Worm (Caenorhabditis elegans) whole organism, L1 larva: Measurements from ENCODE around the gene C26B2.8.

Experiments used
- F16B12.6 ChIP-seq: fragments of 150-350 bp; optimal IDR thresholded peaks from 2 replicates; lab custom pipeline; 2014; ENCODE audit warnings: missing biosample characterization, missing genetic modification characterization
- aha-1 ChIP-seq: fragments of 150-350 bp; optimal IDR thresholded peaks from 2 replicates; lab custom pipeline; 2014; ENCODE audit warnings: missing biosample characterization, missing genetic modification characterization
- alr-1 ChIP-seq: fragments of 200-800 bp; sonication (Bioruptor generic); optimal IDR thresholded peaks from 2 replicates; lab custom pipeline; 2018; ENCODE audit warnings: borderline replicate concordance, mild to moderate bottlenecking, missing genetic modification characterization, missing compliant biosample characterization
- blmp-1 ChIP-seq: fragments of 150-350 bp; optimal IDR thresholded peaks from 2 replicates; lab custom pipeline; 2014; ENCODE audit warnings: missing biosample characterization, missing genetic modification characterization
- ceh-8 ChIP-seq: fragments of 200-800 bp; sonication (Bioruptor generic); optimal IDR thresholded peaks from 2 replicates; lab custom pipeline; 2018; ENCODE audit warnings: mild to moderate bottlenecking, missing genetic modification characterization, moderate library complexity, missing compliant biosample characterization
- ceh-88 ChIP-seq: fragments of 200-800 bp; sonication (Bioruptor generic); IDR thresholded peaks from 2 replicates; pipeline ENCODE4 v1.3.6; 2022; ENCODE audit warnings: missing genetic modification characterization, missing compliant biosample characterization
- ceh-90 ChIP-seq: sonication (generic microtip); optimal IDR thresholded peaks from 2 replicates; lab custom pipeline; 2016; ENCODE audit warnings: missing genetic modification characterization, missing compliant biosample characterization
- dpl-1 ChIP-seq, 3 experiments: fragments of 150-350 bp in 2 of 3; sonication (generic microtip) in 1 of 3; optimal IDR thresholded peaks; 2 replicates each; lab custom pipeline; 2014 to 2017; ENCODE audit warnings: missing biosample characterization in 3 of 3, missing genetic modification characterization in 3 of 3, missing genetic modification reagents in 3 of 3
- dsc-1 ChIP-seq: sonication (generic microtip); optimal IDR thresholded peaks from 2 replicates; lab custom pipeline; 2016; ENCODE audit warnings: mild to moderate bottlenecking, missing genetic modification characterization, missing compliant biosample characterization
- efl-1 ChIP-seq, 4 experiments: fragments of 150-350 bp; optimal IDR thresholded peaks in 3 of 4; peaks in 1 of 4; 1 replicate in 1 of 4; 2 replicates in 3 of 4; lab custom pipeline; 2014; ENCODE audit warnings: missing biosample characterization in 2 of 4, missing genetic modification characterization in 2 of 4, missing genetic modification reagents in 2 of 4
- efl-3 ChIP-seq: fragments of 200-800 bp; sonication (Bioruptor generic); optimal IDR thresholded peaks from 2 replicates; lab custom pipeline; 2018; ENCODE audit warnings: mild to moderate bottlenecking, missing genetic modification characterization, missing compliant biosample characterization
- egl-27 ChIP-seq, 2 experiments: fragments of 150-350 bp in 1 of 2; sonication (generic microtip); optimal IDR thresholded peaks; 3 replicates each; lab custom pipeline; 2017 to 2018; ENCODE audit warnings: missing biosample characterization in 2 of 2, missing genetic modification characterization in 2 of 2, missing genetic modification reagents in 2 of 2
- elt-2 ChIP-seq: sonication (generic microtip); optimal IDR thresholded peaks from 2 replicates; lab custom pipeline; 2016; ENCODE audit warnings: missing genetic modification characterization, mild to moderate bottlenecking, inconsistent platforms, missing compliant biosample characterization, missing genetic modification reagents
- elt-3 ChIP-seq, 6 experiments: fragments of 150-350 bp in 1 of 6; sonication (generic microtip); optimal IDR thresholded peaks; 2 replicates each; lab custom pipeline; 2017 to 2018; ENCODE audit warnings: missing biosample characterization in 6 of 6, missing genetic modification characterization in 6 of 6, inconsistent platforms in 1 of 6
- ets-5 ChIP-seq: fragments of 200-800 bp; sonication (Bioruptor generic); IDR thresholded peaks from 2 replicates; pipeline ENCODE4 v1.3.6; 2022; ENCODE audit warnings: missing genetic modification characterization, missing compliant biosample characterization
- fos-1 ChIP-seq: fragments of 150-350 bp; optimal IDR thresholded peaks from 2 replicates; lab custom pipeline; 2014; ENCODE audit warnings: missing biosample characterization, missing genetic modification characterization
- hlh-17 ChIP-seq: fragments of 200-800 bp; sonication (Bioruptor generic); optimal IDR thresholded peaks from 2 replicates; lab custom pipeline; 2018; ENCODE audit warnings: missing genetic modification characterization, mild to moderate bottlenecking, missing compliant biosample characterization, moderate library complexity, borderline replicate concordance
- hpl-2 ChIP-seq: fragments of 150-350 bp; optimal IDR thresholded peaks from 2 replicates; lab custom pipeline; 2014; ENCODE audit warnings: missing biosample characterization, missing genetic modification reagents, missing genetic modification characterization
- irx-1 ChIP-seq: sonication (generic microtip); optimal IDR thresholded peaks from 2 replicates; lab custom pipeline; 2016; ENCODE audit warnings: missing genetic modification characterization, missing compliant biosample characterization
- isw-1 ChIP-seq: fragments of 200-800 bp; sonication (Bioruptor generic); IDR thresholded peaks from 2 replicates; pipeline ENCODE4 v1.3.6; 2022; ENCODE audit warnings: missing genetic modification characterization, missing compliant biosample characterization
- lin-14 ChIP-seq: fragments of 200-800 bp; sonication (Bioruptor generic); optimal IDR thresholded peaks from 2 replicates; lab custom pipeline; 2018; ENCODE audit warnings: mild to moderate bottlenecking, missing genetic modification characterization, moderate library complexity, missing compliant biosample characterization
- lin-15B ChIP-seq: fragments of 150-350 bp; sonication (generic microtip); optimal IDR thresholded peaks from 3 replicates; lab custom pipeline; 2014; ENCODE audit warnings: missing biosample characterization, missing genetic modification characterization
- lir-3 ChIP-seq: sonication (generic microtip); optimal IDR thresholded peaks from 2 replicates; lab custom pipeline; 2016; ENCODE audit warnings: mild to moderate bottlenecking, missing genetic modification characterization, moderate library complexity, missing compliant biosample characterization; ENCODE audit not compliant: poor library complexity
- mep-1 ChIP-seq: fragments of 150-350 bp; optimal IDR thresholded peaks from 2 replicates; lab custom pipeline; 2014; ENCODE audit warnings: missing biosample characterization, missing genetic modification characterization
- nhr-11 ChIP-seq: fragments of 150-350 bp; optimal IDR thresholded peaks from 2 replicates; lab custom pipeline; 2014; ENCODE audit warnings: missing biosample characterization, missing genetic modification characterization
- nhr-12 ChIP-seq: sonication (generic microtip); optimal IDR thresholded peaks from 2 replicates; lab custom pipeline; 2017; ENCODE audit warnings: missing biosample characterization, missing genetic modification characterization
- nhr-28 ChIP-seq: fragments of 150-350 bp; optimal IDR thresholded peaks from 2 replicates; lab custom pipeline; 2014; ENCODE audit warnings: missing biosample characterization, missing genetic modification characterization
- nhr-47 ChIP-seq: sonication (generic microtip); optimal IDR thresholded peaks from 2 replicates; lab custom pipeline; 2016; ENCODE audit warnings: mild to moderate bottlenecking, missing genetic modification characterization, moderate library complexity, missing compliant biosample characterization
- nhr-84 ChIP-seq: sonication (generic microtip); optimal IDR thresholded peaks from 2 replicates; lab custom pipeline; 2017; ENCODE audit warnings: missing biosample characterization, missing genetic modification characterization
- nhr-85 ChIP-seq: sonication (generic microtip); peaks from one replicate; lab custom pipeline; 2016; ENCODE audit warnings: missing genetic modification characterization, inconsistent platforms, missing compliant biosample characterization
- pag-3 ChIP-seq: sonication (generic microtip); optimal IDR thresholded peaks from 2 replicates; lab custom pipeline; 2017; ENCODE audit warnings: missing genetic modification characterization, mild to moderate bottlenecking, missing compliant biosample characterization, antibody characterized with exemption, borderline replicate concordance; ENCODE audit not compliant: insufficient read depth
- pax-3 ChIP-seq: fragments of 200-800 bp; sonication (Bioruptor generic); optimal IDR thresholded peaks from 2 replicates; lab custom pipeline; 2018; ENCODE audit warnings: mild to moderate bottlenecking, missing genetic modification characterization, moderate library complexity, missing compliant biosample characterization
- rnt-1 ChIP-seq: sonication (generic microtip); optimal IDR thresholded peaks from 2 replicates; lab custom pipeline; 2016; ENCODE audit warnings: mild to moderate bottlenecking, missing genetic modification characterization, moderate library complexity, missing compliant biosample characterization
- skn-1 ChIP-seq: fragments of 150-350 bp; optimal IDR thresholded peaks from 2 replicates; lab custom pipeline; 2014; ENCODE audit warnings: missing biosample characterization, missing genetic modification characterization
- snpc-4 ChIP-seq: fragments of 150-350 bp; optimal IDR thresholded peaks from 2 replicates; lab custom pipeline; 2014; ENCODE audit warnings: missing biosample characterization, missing genetic modification characterization
- snu-23 ChIP-seq: sonication (generic microtip); optimal IDR thresholded peaks from 2 replicates; lab custom pipeline; 2016; ENCODE audit warnings: missing genetic modification characterization, missing compliant biosample characterization
- tlp-1 ChIP-seq: fragments of 150-350 bp; optimal IDR thresholded peaks from 2 replicates; lab custom pipeline; 2014; ENCODE audit warnings: missing biosample characterization, missing genetic modification characterization
- unc-130 ChIP-seq: fragments of 150-350 bp; optimal IDR thresholded peaks from 2 replicates; lab custom pipeline; 2017; ENCODE audit warnings: missing biosample characterization, missing genetic modification characterization, inconsistent platforms
- xbp-1 ChIP-seq: sonication (generic microtip); optimal IDR thresholded peaks from 2 replicates; lab custom pipeline; 2016; ENCODE audit warnings: missing genetic modification characterization, missing compliant biosample characterization
- zag-1 ChIP-seq: fragments of 150-350 bp; optimal IDR thresholded peaks from 2 replicates; lab custom pipeline; 2014; ENCODE audit warnings: missing biosample characterization, missing genetic modification characterization
- ztf-11 ChIP-seq, 2 experiments: sonication (generic microtip); optimal IDR thresholded peaks; 2 replicates each; lab custom pipeline; 2016 to 2017; ENCODE audit warnings: missing genetic modification characterization in 2 of 2, missing biosample characterization in 1 of 2, missing compliant biosample characterization in 1 of 2

The C26B2.8 gene

DNA sequence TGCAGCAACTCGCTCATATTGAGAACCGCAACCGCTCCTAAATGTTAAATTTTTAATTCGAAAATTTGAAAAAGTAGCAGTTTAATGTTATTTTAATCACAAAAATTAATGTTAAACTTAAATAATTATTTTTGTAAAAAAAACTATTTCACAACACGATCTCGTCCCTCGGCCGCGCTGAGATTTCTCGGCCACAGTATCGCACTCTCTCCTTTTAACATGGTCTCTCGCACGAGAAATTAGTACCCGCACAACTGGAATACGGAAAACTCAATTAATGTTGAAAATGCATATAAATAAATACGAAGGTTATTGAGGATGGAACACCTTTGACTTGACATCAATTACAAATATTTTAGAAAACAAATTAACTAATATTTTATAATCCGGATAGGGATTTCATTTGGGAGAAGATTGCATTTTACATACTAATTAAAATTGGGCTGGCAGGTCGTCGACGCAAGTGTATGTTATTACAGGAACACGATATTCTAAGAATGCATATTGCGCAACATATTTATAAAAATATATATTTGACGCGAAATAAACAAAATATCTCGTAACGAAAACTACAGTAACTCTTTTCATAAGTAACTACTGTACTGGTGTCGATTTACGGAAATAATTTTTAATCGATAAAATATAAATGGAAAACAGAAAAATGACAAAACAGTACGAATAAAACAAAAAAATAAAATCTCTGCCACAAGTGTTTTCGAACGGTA, 6.0 kb downstream of the C26B2.8 start, which contains the start of gene dnc-4 (continued):
- TF ChIP-seq lir-3 (tag; lab: Kevin White, UChicago) (peak; percentile 71), blmp-1 (tag; lab: Kevin White, UChicago) (peak; percentile 3), lin-14 (GFP tag; lab: Kevin White, UChicago) (peak; percentile 52), hlh-17 (GFP tag; lab: Kevin White, UChicago) (no peak), nhr-47 (tag; lab: Kevin White, UChicago) (peak; percentile 24)
- TF ChIP-seq, all 84 proteins: peak for 21

DNA sequence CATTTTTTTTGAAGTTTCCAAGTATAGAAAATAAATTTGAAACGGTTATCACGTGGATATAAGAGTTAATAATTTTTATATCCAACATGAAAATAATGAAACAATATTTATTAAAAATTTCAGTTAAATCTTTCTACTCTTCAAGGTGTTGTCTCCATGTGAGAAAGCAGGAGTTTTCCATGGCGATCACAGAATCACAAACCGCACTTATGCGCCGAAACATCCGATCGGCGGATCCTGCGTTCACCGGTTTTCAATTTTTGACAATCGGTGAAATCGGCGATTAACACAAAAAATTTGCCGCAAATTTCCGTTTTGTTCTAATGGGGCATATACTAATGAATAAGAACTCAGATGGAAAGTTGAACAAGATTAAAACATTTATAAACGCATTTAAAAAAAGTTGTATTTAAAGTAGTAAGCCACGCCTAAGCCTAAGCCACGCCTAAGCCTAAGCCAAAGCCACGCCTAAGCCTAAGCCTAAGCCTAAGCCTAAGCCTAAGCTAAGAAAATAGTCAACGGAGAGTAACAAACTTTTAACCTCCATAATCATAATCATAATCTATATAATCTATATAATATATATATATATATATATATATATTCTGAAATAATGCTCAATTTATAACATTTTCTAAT, 8.2 kb downstream of the C26B2.8 start, which contains the start of gene C26B2.2:
Gene C26B2.2, minus strand, starts transcription at position 88 of the 639 bp plus-strand sequence.
- TF ChIP-seq ceh-8 (no peak), nhr-28 (tag; lab: Kevin White, UChicago) (no peak), pag-3 (tag; lab: Kevin White, UChicago) (no peak), rnt-1 (no peak), egl-27 (tag; optimal IDR thresholded peaks at IDR 0.05; lab: Kevin White, UChicago) (no peak), tlp-1 (tag; lab: Kevin White, UChicago) (no peak), ceh-88 (peak; percentile 15; the same call in 1 of the 2 replicates), dpl-1 (GFP tag; optimal IDR thresholded peaks at IDR 0.05; lab: Kevin White, UChicago) (no peak)

DNA sequence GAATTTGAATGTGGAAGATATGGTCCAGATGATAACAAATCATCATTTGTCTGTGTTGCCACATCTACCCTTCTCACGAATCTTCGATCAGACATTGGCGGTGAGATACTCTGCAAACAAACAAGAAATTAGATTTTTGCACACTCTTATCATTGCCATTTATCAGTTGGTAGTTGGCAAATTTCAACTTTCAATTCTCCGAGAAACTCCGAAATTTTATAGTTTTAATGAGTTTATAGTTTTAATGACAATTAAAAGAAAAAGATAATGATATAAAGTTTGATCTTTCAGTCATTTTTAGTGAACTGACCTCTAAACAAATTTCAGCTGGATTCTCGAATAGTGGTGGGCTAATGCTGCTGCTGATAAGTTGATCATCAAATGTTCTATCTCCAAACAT, 9.9 kb downstream of the C26B2.8 start:
- TF ChIP-seq blmp-1 (tag; lab: Kevin White, UChicago), result no peak
- peak; percentile 13 for TF ChIP-seq nhr-85 (tag; lab: Kevin White, UChicago)
- peak; percentile 14 for TF ChIP-seq elt-2
- TF ChIP-seq lir-3 (tag; lab: Kevin White, UChicago), result no peak
- no peak for TF ChIP-seq ztf-11 (tag; optimal IDR thresholded peaks at IDR 0.05; lab: Kevin White, UChicago)
- no peak for TF ChIP-seq skn-1
- TF ChIP-seq ceh-88, result no peak
- TF ChIP-seq rnt-1, result no peak
- TF ChIP-seq, all 84 proteins: peak for 2

DNA sequence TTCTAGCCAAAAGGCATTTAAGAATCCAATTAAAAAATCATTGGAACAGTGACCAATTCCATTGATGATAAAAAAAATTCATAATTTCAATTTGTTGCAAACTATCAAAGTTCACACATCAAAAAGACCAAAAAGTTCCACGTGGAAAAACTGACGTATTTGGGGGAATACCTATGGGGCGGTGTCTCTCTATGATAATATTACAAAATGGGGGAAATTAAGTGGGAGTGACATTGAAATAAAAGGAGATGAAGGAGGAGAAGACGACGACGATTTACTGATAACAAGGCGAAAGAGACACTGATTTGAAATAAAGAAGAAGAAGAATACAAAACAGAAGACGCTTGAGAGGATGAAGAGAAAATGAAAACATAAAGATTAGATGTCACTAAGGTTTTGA, 12.4 kb downstream of the C26B2.8 start:
- TF ChIP-seq snpc-4 (tag; lab: Kevin White, UChicago), result no peak
- TF ChIP-seq nhr-84 (tag; lab: Kevin White, UChicago), result no peak
- TF ChIP-seq pag-3 (tag; lab: Kevin White, UChicago), result no peak
- TF ChIP-seq alr-1 (tag; lab: Kevin White, UChicago), result no peak
- TF ChIP-seq lin-15B (tag; lab: Kevin White, UChicago), result no peak
- no peak for TF ChIP-seq F16B12.6
- TF ChIP-seq isw-1 (GFP tag; lab: Robert Waterston, UW), result no peak
- no peak for TF ChIP-seq unc-130 (tag; lab: Kevin White, UChicago)
- TF ChIP-seq blmp-1 (tag; lab: Kevin White, UChicago), result peak; percentile 72
- no peak for TF ChIP-seq nhr-28 (tag; lab: Kevin White, UChicago)
- TF ChIP-seq pax-3 (tag; lab: Kevin White, UChicago), result no peak
- no peak for TF ChIP-seq hpl-2 (GFP tag; lab: Kevin White, UChicago)
- no peak for TF ChIP-seq ceh-90
- no peak for TF ChIP-seq efl-3 (GFP tag; lab: Kevin White, UChicago)
- TF ChIP-seq egl-27 (tag; optimal IDR thresholded peaks at IDR 0.05; lab: Kevin White, UChicago), result no peak
- TF ChIP-seq efl-1 (optimal IDR thresholded peaks at IDR 0.05; lab: Kevin White, UChicago), result no peak
- no peak for TF ChIP-seq efl-1 (GFP tag; optimal IDR thresholded peaks at IDR 0.05 in 1 of 2; lab: Kevin White, UChicago)
- no peak for TF ChIP-seq xbp-1 (tag; lab: Kevin White, UChicago)
- TF ChIP-seq aha-1 (tag; lab: Kevin White, UChicago), result no peak
- no peak for TF ChIP-seq ceh-8
- no peak for TF ChIP-seq snu-23 (GFP tag; lab: Kevin White, UChicago)
- no peak for TF ChIP-seq ceh-88
- TF ChIP-seq elt-3 (tag; optimal IDR thresholded peaks at IDR 0.05; lab: Kevin White, UChicago), result peak in 4 of 6 experiments; percentile 64 to 85 (median 78)
- TF ChIP-seq dsc-1 (tag; lab: Kevin White, UChicago), result no peak
- no peak for TF ChIP-seq nhr-11 (tag; lab: Kevin White, UChicago)
- peak; percentile 40 for TF ChIP-seq fos-1 (tag; lab: Kevin White, UChicago)
- no peak for TF ChIP-seq ets-5 (GFP tag; lab: Robert Waterston, UW)
- no peak for TF ChIP-seq rnt-1
- TF ChIP-seq nhr-12, result no peak
- no peak for TF ChIP-seq zag-1 (tag; lab: Kevin White, UChicago)
- TF ChIP-seq elt-2, result peak; percentile 62
- no peak for TF ChIP-seq mep-1 (tag; lab: Kevin White, UChicago)
- TF ChIP-seq irx-1, result no peak
